Fruit fly (Drosophila melanogaster): ENCODE data around the gene Prp40.

dm6 chr2L:3012780-3013179 is 10.2 kb upstream of the Prp40 start:
- TF ChIP-seq fru (GFP tag; optimal IDR thresholded peaks at IDR 0.05), result no peak
- TF ChIP-seq usp (GFP tag; optimal IDR thresholded peaks at IDR 0.05), result no peak
- TF ChIP-seq Myc (optimal IDR thresholded peaks at IDR 0.05), result no peak
